Worm (Caenorhabditis elegans) whole organism, L3 larva: ENCODE measurements around the gene srz-90.

ENCODE experiments used
- R02D3.7 ChIP-seq: fragments of 150-350 bp; optimal IDR thresholded peaks from 2 replicates; lab custom pipeline; 2014; ENCODE audit warnings: missing biosample characterization, missing genetic modification characterization
- ZK546.5 ChIP-seq: sonication (generic microtip); optimal IDR thresholded peaks from 2 replicates; lab custom pipeline; 2017; ENCODE audit warnings: missing biosample characterization, missing genetic modification characterization
- aly-2 ChIP-seq: fragments of 150-350 bp; optimal IDR thresholded peaks from 2 replicates; lab custom pipeline; 2014; ENCODE audit warnings: missing biosample characterization, missing genetic modification characterization
- ama-1 ChIP-seq: fragments of 150-350 bp; optimal IDR thresholded peaks from 2 replicates; lab custom pipeline; 2018
- ceh-16 ChIP-seq: sonication (generic microtip); optimal IDR thresholded peaks from 2 replicates; lab custom pipeline; 2017; ENCODE audit warnings: missing biosample characterization, missing genetic modification characterization
- ceh-28 ChIP-seq: fragments of 150-350 bp; optimal IDR thresholded peaks from 2 replicates; lab custom pipeline; 2014; ENCODE audit warnings: missing biosample characterization, missing genetic modification reagents, missing genetic modification characterization
- ceh-82 ChIP-seq: fragments of 150-350 bp; optimal IDR thresholded peaks from 2 replicates; lab custom pipeline; 2014; ENCODE audit warnings: missing biosample characterization, missing genetic modification characterization
- ceh-9 ChIP-seq: sonication (generic microtip); optimal IDR thresholded peaks from 2 replicates; lab custom pipeline; 2018; ENCODE audit warnings: missing biosample characterization, missing genetic modification characterization
- daf-12 ChIP-seq: fragments of 150-350 bp; optimal IDR thresholded peaks from 2 replicates; lab custom pipeline; 2014; ENCODE audit warnings: missing biosample characterization, missing genetic modification reagents, missing genetic modification characterization
- elt-1 ChIP-seq: fragments of 150-350 bp; optimal IDR thresholded peaks from 2 replicates; lab custom pipeline; 2014; ENCODE audit warnings: missing biosample characterization, missing genetic modification characterization
- elt-2 ChIP-seq: sonication (generic microtip); optimal IDR thresholded peaks from 2 replicates; lab custom pipeline; 2016; ENCODE audit warnings: missing genetic modification reagents, mild to moderate bottlenecking, missing genetic modification characterization, missing compliant biosample characterization
- eor-1 ChIP-seq, 2 experiments: fragments of 150-350 bp; optimal IDR thresholded peaks; 2 replicates each; lab custom pipeline; 2014 to 2018; ENCODE audit warnings: missing biosample characterization in 2 of 2, missing genetic modification characterization in 2 of 2
- fkh-2 ChIP-seq: fragments of 150-350 bp; optimal IDR thresholded peaks from 2 replicates; lab custom pipeline; 2014; ENCODE audit warnings: missing biosample characterization, missing genetic modification reagents, missing genetic modification characterization
- fos-1 ChIP-seq: fragments of 150-350 bp; optimal IDR thresholded peaks from 2 replicates; lab custom pipeline; 2014; ENCODE audit warnings: missing biosample characterization, missing genetic modification characterization
- hmg-11 ChIP-seq: sonication (generic microtip); optimal IDR thresholded peaks from 2 replicates; lab custom pipeline; 2016; ENCODE audit warnings: missing genetic modification characterization, missing compliant biosample characterization
- jun-1 ChIP-seq: fragments of 150-350 bp; optimal IDR thresholded peaks from 2 replicates; lab custom pipeline; 2014; ENCODE audit warnings: missing biosample characterization, missing genetic modification reagents, missing genetic modification characterization
- lin-15B ChIP-seq: fragments of 150-350 bp; optimal IDR thresholded peaks from 2 replicates; lab custom pipeline; 2014; ENCODE audit warnings: missing biosample characterization, missing genetic modification characterization
- mdl-1 ChIP-seq: fragments of 150-350 bp; optimal IDR thresholded peaks from 2 replicates; lab custom pipeline; 2014; ENCODE audit warnings: missing biosample characterization, missing genetic modification characterization
- mml-1 ChIP-seq: fragments of 150-350 bp; sonication (generic microtip); optimal IDR thresholded peaks from 3 replicates; lab custom pipeline; 2014; ENCODE audit warnings: missing biosample characterization, missing genetic modification characterization
- nfya-1 ChIP-seq: sonication (generic microtip); optimal IDR thresholded peaks from 2 replicates; lab custom pipeline; 2017; ENCODE audit warnings: missing genetic modification characterization, mild to moderate bottlenecking, missing compliant biosample characterization, antibody characterized with exemption, moderate library complexity; ENCODE audit not compliant: insufficient read depth
- nhr-11 ChIP-seq: fragments of 150-350 bp; optimal IDR thresholded peaks from 2 replicates; lab custom pipeline; 2014; ENCODE audit warnings: missing biosample characterization, missing genetic modification characterization
- nhr-12 ChIP-seq: fragments of 150-350 bp; optimal IDR thresholded peaks from 2 replicates; lab custom pipeline; 2014; ENCODE audit warnings: missing biosample characterization, missing genetic modification characterization
- nhr-237 ChIP-seq: fragments of 150-350 bp; optimal IDR thresholded peaks from 2 replicates; lab custom pipeline; 2014; ENCODE audit warnings: missing biosample characterization, missing genetic modification characterization
- nhr-25 ChIP-seq: sonication (generic microtip); optimal IDR thresholded peaks from 2 replicates; lab custom pipeline; 2017; ENCODE audit warnings: missing biosample characterization, missing genetic modification characterization
- nhr-43 ChIP-seq: sonication (generic microtip); optimal IDR thresholded peaks from 2 replicates; lab custom pipeline; 2016; ENCODE audit warnings: mild to moderate bottlenecking, missing genetic modification characterization, missing compliant biosample characterization; ENCODE audit not compliant: poor library complexity, severe bottlenecking
- nhr-67 ChIP-seq: fragments of 150-350 bp; optimal IDR thresholded peaks from 2 replicates; lab custom pipeline; 2014; ENCODE audit warnings: missing biosample characterization, missing genetic modification characterization
- nhr-76 ChIP-seq: fragments of 150-350 bp; sonication (generic microtip); optimal IDR thresholded peaks from 5 replicates; lab custom pipeline; 2014; ENCODE audit warnings: missing biosample characterization, missing genetic modification characterization
- pha-4 ChIP-seq: fragments of 150-350 bp; optimal IDR thresholded peaks from 2 replicates; lab custom pipeline; 2014; ENCODE audit warnings: missing biosample characterization, missing genetic modification reagents, missing genetic modification characterization
- pqm-1 ChIP-seq: fragments of 150-350 bp; optimal IDR thresholded peaks from 2 replicates; lab custom pipeline; 2017; ENCODE audit warnings: missing biosample characterization, missing genetic modification characterization, inconsistent platforms
- sea-2 ChIP-seq: fragments of 150-350 bp; sonication (generic microtip); optimal IDR thresholded peaks from 4 replicates; lab custom pipeline; 2014; ENCODE audit warnings: missing biosample characterization, missing genetic modification reagents, missing genetic modification characterization
- skn-1 ChIP-seq: fragments of 150-350 bp; optimal IDR thresholded peaks from 2 replicates; lab custom pipeline; 2014; ENCODE audit warnings: missing biosample characterization, missing genetic modification characterization
- snpc-4 ChIP-seq: fragments of 150-350 bp; optimal IDR thresholded peaks from 2 replicates; lab custom pipeline; 2014; ENCODE audit warnings: missing biosample characterization, missing genetic modification characterization
- tbx-2 ChIP-seq: sonication (generic microtip); optimal IDR thresholded peaks from 2 replicates; lab custom pipeline; 2016; ENCODE audit warnings: mild to moderate bottlenecking, missing genetic modification characterization, missing compliant biosample characterization
- unc-39 ChIP-seq: sonication (generic microtip); optimal IDR thresholded peaks from 4 replicates; lab custom pipeline; 2017; ENCODE audit warnings: missing biosample characterization, missing genetic modification characterization
- zag-1 ChIP-seq: fragments of 150-350 bp; optimal IDR thresholded peaks from 2 replicates; lab custom pipeline; 2014; ENCODE audit warnings: missing biosample characterization, missing genetic modification characterization
- ztf-11 ChIP-seq: fragments of 150-350 bp; optimal IDR thresholded peaks from 2 replicates; lab custom pipeline; 2014; ENCODE audit warnings: missing biosample characterization, missing genetic modification characterization
- ztf-4 ChIP-seq: fragments of 150-350 bp; optimal IDR thresholded peaks from 2 replicates; lab custom pipeline; 2014; ENCODE audit warnings: missing biosample characterization, missing genetic modification characterization

srz-90 gene

DNA sequence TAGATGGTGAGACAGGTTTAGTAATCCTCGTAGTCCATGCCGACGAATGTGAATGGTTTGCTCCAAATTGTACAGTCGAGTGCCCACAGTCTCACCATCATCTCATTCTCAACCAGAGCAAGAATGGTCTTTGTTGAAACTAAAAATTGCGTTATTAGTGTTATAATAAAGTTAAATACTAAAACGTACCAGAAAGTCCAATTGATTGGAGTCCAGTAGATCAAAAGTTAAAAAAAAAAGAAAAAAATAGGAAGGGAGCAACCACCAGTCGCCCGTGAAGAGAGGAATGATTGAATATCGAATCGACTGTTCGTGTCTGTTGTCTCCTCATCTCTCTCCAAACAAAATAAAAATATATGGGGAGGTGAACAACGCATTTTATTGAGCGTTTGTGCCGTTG, 2.7 kb downstream of the srz-90 start, which contains the start of gene C18D4.12:
C18D4.12 (minus strand) TSS at position 101 of the 400 bp plus-strand sequence.
- TF ChIP-seq pha-4 (tag; lab: Kevin White, UChicago) (no peak), fkh-2 (tag; lab: Kevin White, UChicago) (no peak), nhr-237 (no peak), lin-15B (tag; lab: Kevin White, UChicago) (no peak), unc-39 (tag; lab: Kevin White, UChicago) (no peak), hmg-11 (tag; lab: Kevin White, UChicago) (no peak), ZK546.5 (tag; lab: Kevin White, UChicago) (no peak), R02D3.7 (no peak), ceh-9 (no peak), ceh-28 (tag; lab: Kevin White, UChicago) (no peak), nhr-11 (tag; lab: Kevin White, UChicago) (no peak), zag-1 (tag; lab: Kevin White, UChicago) (no peak), sea-2 (GFP tag; lab: Kevin White, UChicago) (no peak), nhr-25 (no peak), pqm-1 (tag; lab: Kevin White, UChicago) (no peak), ztf-4 (tag; lab: Kevin White, UChicago) (no peak), daf-12 (tag; lab: Kevin White, UChicago) (no peak), aly-2 (tag; lab: Kevin White, UChicago) (no peak), mml-1 (tag; lab: Kevin White, UChicago) (no peak)

DNA sequence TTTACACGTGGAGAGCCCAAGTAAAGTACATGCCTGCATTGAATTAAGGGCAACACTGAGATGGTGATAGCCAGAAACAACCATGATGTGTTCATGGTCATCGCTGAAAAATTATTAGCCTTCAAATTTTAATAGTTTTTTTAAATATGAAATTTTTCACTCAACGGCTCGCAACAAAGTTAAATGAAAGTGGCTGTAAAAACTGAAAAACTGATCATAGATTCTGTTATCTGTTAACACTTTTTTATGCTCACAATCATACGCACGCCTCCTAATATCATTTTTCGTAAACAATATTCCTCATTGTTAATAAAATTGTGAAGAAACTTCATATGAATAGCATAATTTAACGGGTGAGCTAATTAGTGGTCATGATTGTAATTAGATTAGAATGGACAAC, 3.6 kb downstream of the srz-90 start, which contains the start of gene C18D4.4:
C18D4.4 (minus strand) TSS at position 101 of the 400 bp plus-strand sequence.
- no peak for TF ChIP-seq nhr-67
- no peak for TF ChIP-seq nhr-76
- TF ChIP-seq ztf-11 (tag; lab: Kevin White, UChicago), result no peak
- no peak for TF ChIP-seq nhr-43
- no peak for TF ChIP-seq unc-39 (tag; lab: Kevin White, UChicago)
- TF ChIP-seq fkh-2 (tag; lab: Kevin White, UChicago), result no peak
- no peak for TF ChIP-seq elt-2
- TF ChIP-seq daf-12 (tag; lab: Kevin White, UChicago), result no peak
- no peak for TF ChIP-seq eor-1 (tag; optimal IDR thresholded peaks at IDR 0.05; lab: Kevin White, UChicago)
- no peak for TF ChIP-seq R02D3.7
- TF ChIP-seq ztf-4 (tag; lab: Kevin White, UChicago), result no peak
- TF ChIP-seq mdl-1 (tag; lab: Kevin White, UChicago), result no peak
- TF ChIP-seq ceh-28 (tag; lab: Kevin White, UChicago), result no peak
- TF ChIP-seq hmg-11 (tag; lab: Kevin White, UChicago), result no peak
- no peak for TF ChIP-seq aly-2 (tag; lab: Kevin White, UChicago)
- no peak for TF ChIP-seq ZK546.5 (tag; lab: Kevin White, UChicago)

DNA sequence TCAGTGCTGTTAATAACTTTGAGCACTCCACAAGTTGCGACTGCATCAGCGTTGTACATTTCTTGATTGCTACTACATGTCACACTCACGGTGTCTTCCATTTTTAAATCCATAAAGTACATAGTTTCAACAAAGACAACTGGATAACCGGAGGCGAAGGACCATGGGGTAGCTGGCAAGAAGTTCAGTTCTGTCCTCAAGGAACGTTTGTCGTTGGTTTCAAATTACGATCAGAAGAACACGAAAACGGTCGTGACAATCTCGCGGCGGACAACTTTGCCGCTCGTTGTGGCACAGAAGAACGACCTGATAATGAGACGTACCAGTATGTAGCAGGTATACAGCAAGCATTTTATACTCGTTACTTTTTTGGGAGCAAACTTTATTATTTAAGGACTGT, 4.9 kb downstream of the srz-90 start, which contains the start of gene C18D4.3:
C18D4.3 (minus strand) TSS at position 101 of the 400 bp plus-strand sequence.
- no peak for TF ChIP-seq fos-1 (tag; lab: Kevin White, UChicago)
- TF ChIP-seq elt-1, result no peak
- no peak for TF ChIP-seq ceh-9
- TF ChIP-seq mml-1 (tag; lab: Kevin White, UChicago), result no peak
- no peak for TF ChIP-seq ceh-82 (tag; lab: Kevin White, UChicago)
- TF ChIP-seq nhr-11 (tag; lab: Kevin White, UChicago), result no peak
- TF ChIP-seq sea-2 (GFP tag; lab: Kevin White, UChicago), result no peak
- no peak for TF ChIP-seq jun-1
- TF ChIP-seq nfya-1 (tag; lab: Kevin White, UChicago), result no peak
- TF ChIP-seq snpc-4 (tag; lab: Kevin White, UChicago), result no peak
- TF ChIP-seq ama-1 (lab: Kevin White, UChicago), result no peak
- no peak for TF ChIP-seq lin-15B (tag; lab: Kevin White, UChicago)
- TF ChIP-seq nhr-237, result no peak
- no peak for TF ChIP-seq skn-1 (tag; lab: Kevin White, UChicago)

DNA sequence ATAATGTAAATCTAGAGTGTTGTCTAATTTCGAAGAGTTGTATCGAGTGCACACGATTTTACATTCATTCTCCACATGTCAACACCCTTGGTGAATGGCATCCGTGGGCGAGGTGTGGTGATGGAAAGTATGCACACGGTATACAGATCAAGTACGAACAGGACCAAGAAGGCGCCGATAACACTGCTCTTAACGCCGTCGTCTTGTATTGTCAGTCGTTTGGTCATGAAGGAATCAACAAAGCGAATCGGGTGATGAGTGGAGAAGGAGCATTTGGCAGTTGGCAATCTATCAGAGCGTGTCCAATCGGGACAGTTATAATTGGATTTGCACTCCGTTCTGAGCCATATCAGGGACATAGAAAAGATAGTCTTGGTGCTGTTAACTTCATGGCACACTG, 5.4 kb downstream of the srz-90 start:
- TF ChIP-seq pha-4 (tag; lab: Kevin White, UChicago), result no peak
- TF ChIP-seq nhr-43, result no peak
- TF ChIP-seq fkh-2 (tag; lab: Kevin White, UChicago), result no peak
- no peak for TF ChIP-seq elt-2
- no peak for TF ChIP-seq nhr-67
- no peak for TF ChIP-seq ama-1 (lab: Kevin White, UChicago)
- no peak for TF ChIP-seq nhr-11 (tag; lab: Kevin White, UChicago)
- no peak for TF ChIP-seq nhr-76
- no peak for TF ChIP-seq nhr-12 (tag; lab: Kevin White, UChicago)
- no peak for TF ChIP-seq tbx-2
- TF ChIP-seq ceh-16, result no peak
- TF ChIP-seq skn-1 (tag; lab: Kevin White, UChicago), result no peak
- no peak for TF ChIP-seq ztf-4 (tag; lab: Kevin White, UChicago)
- no peak for TF ChIP-seq nfya-1 (tag; lab: Kevin White, UChicago)
